Fruit fly (Drosophila melanogaster) whole organism, larva: ENCODE data around the gene CG4080.

ENCODE experiments used
- noc ChIP-seq: fragments of 200-800 bp; sonication (Bioruptor generic); optimal IDR thresholded peaks from 3 replicates; lab custom pipeline; 2019; ENCODE audit warnings: missing biosample characterization, mild to moderate bottlenecking, missing genetic modification characterization, moderate library complexity

The CG4080 gene

dm6 chr3L:9425838-9426237 is 26.8 kb upstream of the CG4080 start:
- no peak for TF ChIP-seq noc (tag; lab: Kevin White, UChicago)

- TF ChIP-seq noc (tag; lab: Kevin White, UChicago) = no peak
Measured at dm6 chr3L:9424528-9424911, 25.5 kb upstream of the CG4080 start.

dm6 chr3L:9423757-9424527 is 24.9 kb upstream of the CG4080 start:
- no peak for TF ChIP-seq noc (tag; lab: Kevin White, UChicago)

- TF ChIP-seq noc (tag; lab: Kevin White, UChicago) = peak; percentile 97
Measured at dm6 chr3L:9422636-9423419, 23.8 kb upstream of the CG4080 start, which contains the start of gene aay. Gene aay, plus strand, starts transcription at chr3L:9423253.

- peak; percentile 15 for TF ChIP-seq noc (tag; lab: Kevin White, UChicago)
Measured at dm6 chr3L:9422135-9422534, 23.1 kb upstream of the CG4080 start.

dm6 chr3L:9421621-9422020 is 22.6 kb upstream of the CG4080 start:
- TF ChIP-seq noc (tag; lab: Kevin White, UChicago) = no peak

- no peak for TF ChIP-seq noc (tag; lab: Kevin White, UChicago)
Measured at dm6 chr3L:9420819-9421130, 21.7 kb upstream of the CG4080 start.

- peak; percentile 26 for TF ChIP-seq noc (tag; lab: Kevin White, UChicago)
Measured at dm6 chr3L:9420054-9420818, 21.2 kb upstream of the CG4080 start.

dm6 chr3L:9419328-9419727 is 20.3 kb upstream of the CG4080 start:
- TF ChIP-seq noc (tag; lab: Kevin White, UChicago) = no peak

dm6 chr3L:9417288-9417687 is 18.3 kb upstream of the CG4080 start, which contains the start of gene CG3982:
Gene CG3982, minus strand, starts transcription at chr3L:9417388.
- TF ChIP-seq noc (tag; lab: Kevin White, UChicago) = no peak

dm6 chr3L:9410754-9411423 is 11.9 kb upstream of the CG4080 start, which contains the start of the genes CG4022 and Cpsf5:
Gene CG4022, minus strand, starts transcription at chr3L:9410832.
Gene Cpsf5, plus strand, starts transcription at chr3L:9411038.
- peak; percentile 82 for TF ChIP-seq noc (tag; lab: Kevin White, UChicago)

dm6 chr3L:9410030-9410589 is 11.1 kb upstream of the CG4080 start:
- no peak for TF ChIP-seq noc (tag; lab: Kevin White, UChicago)

dm6 chr3L:9404497-9404896 is 5.5 kb upstream of the CG4080 start, which contains the start of gene Cpr67B:
Gene Cpr67B, plus strand, starts transcription at chr3L:9404797.
- TF ChIP-seq noc (tag; lab: Kevin White, UChicago) = no peak

dm6 chr3L:9402157-9402890 is 3.3 kb upstream of the CG4080 start, which contains the start of gene eIF4E1:
Gene eIF4E1, minus strand, starts transcription at chr3L:9402460.
- no peak for TF ChIP-seq noc (tag; lab: Kevin White, UChicago)
